Worm (Caenorhabditis elegans) whole organism, L4 larva: Measurements from ENCODE around the gene K08F4.5.

Experiments used
- T26A8.4 ChIP-seq: fragments of 200-800 bp; sonication (Bioruptor generic); IDR thresholded peaks from 2 replicates; pipeline ENCODE4 v1.3.6; 2022; ENCODE audit warnings: missing genetic modification characterization, missing compliant biosample characterization
- aly-2 ChIP-seq: sonication (generic microtip); optimal IDR thresholded peaks from 2 replicates; lab custom pipeline; 2018; ENCODE audit warnings: missing biosample characterization, missing genetic modification characterization
- ceh-28 ChIP-seq: fragments of 150-350 bp; optimal IDR thresholded peaks from 2 replicates; lab custom pipeline; 2014; ENCODE audit warnings: missing biosample characterization, missing genetic modification reagents, missing genetic modification characterization
- egl-27 ChIP-seq: sonication (generic microtip); optimal IDR thresholded peaks from 3 replicates; lab custom pipeline; 2017; ENCODE audit warnings: missing biosample characterization, missing genetic modification reagents, missing genetic modification characterization
- fkh-10 ChIP-seq: fragments of 150-350 bp; optimal IDR thresholded peaks from 2 replicates; lab custom pipeline; 2014; ENCODE audit warnings: missing biosample characterization, missing genetic modification reagents, missing genetic modification characterization
- lir-3 ChIP-seq: sonication (generic microtip); optimal IDR thresholded peaks from 2 replicates; lab custom pipeline; 2016; ENCODE audit warnings: mild to moderate bottlenecking, missing genetic modification characterization, missing compliant biosample characterization
- lsy-2 ChIP-seq, 2 experiments: fragments of 150-350 bp in 1 of 2; sonication (generic microtip) in 1 of 2; optimal IDR thresholded peaks; 2 replicates each; lab custom pipeline; 2014 to 2017; ENCODE audit warnings: missing biosample characterization in 2 of 2, missing genetic modification characterization in 2 of 2
- mdl-1 ChIP-seq, 2 experiments: fragments of 150-350 bp in 1 of 2; sonication (generic microtip) in 1 of 2; optimal IDR thresholded peaks; 2 replicates each; lab custom pipeline; 2014 to 2017; ENCODE audit warnings: missing biosample characterization in 2 of 2, missing genetic modification characterization in 2 of 2
- mep-1 ChIP-seq: fragments of 150-350 bp; sonication (generic microtip); optimal IDR thresholded peaks from 3 replicates; lab custom pipeline; 2014; ENCODE audit warnings: missing biosample characterization, missing genetic modification characterization
- nhr-11 ChIP-seq: fragments of 150-350 bp; optimal IDR thresholded peaks from 2 replicates; lab custom pipeline; 2014; ENCODE audit warnings: missing biosample characterization, missing genetic modification characterization
- nhr-237 ChIP-seq: sonication (generic microtip); optimal IDR thresholded peaks from 2 replicates; lab custom pipeline; 2017; ENCODE audit warnings: missing biosample characterization, missing genetic modification characterization
- nhr-28 ChIP-seq: fragments of 150-350 bp; optimal IDR thresholded peaks from 2 replicates; lab custom pipeline; 2014; ENCODE audit warnings: missing biosample characterization, missing genetic modification characterization
- unc-62 ChIP-seq, 3 experiments: fragments of 150-350 bp in 1 of 3; sonication (generic microtip); optimal IDR thresholded peaks in 2 of 3; peaks in 1 of 3; 1 replicate in 1 of 3; 2 replicates in 2 of 3; lab custom pipeline; 2014 to 2017; ENCODE audit warnings: missing biosample characterization in 3 of 3, missing genetic modification characterization in 3 of 3, missing genetic modification reagents in 3 of 3, missing genotype in 1 of 3

ce11 chrIV:10155475-10155874, 19.8 kb upstream of the K08F4.5 start, which contains the start of gene ttr-54:
- no peak for TF ChIP-seq aly-2
- no peak for TF ChIP-seq nhr-28
- no peak for TF ChIP-seq lir-3 (tag; lab: Kevin White, UChicago)
- TF ChIP-seq T26A8.4, result no peak
- no peak for TF ChIP-seq egl-27 (tag; lab: Kevin White, UChicago)
- no peak for TF ChIP-seq nhr-11
- no peak for TF ChIP-seq mdl-1 (tag; optimal IDR thresholded peaks at IDR 0.05; lab: Kevin White, UChicago)
- TF ChIP-seq mep-1, result no peak
- TF ChIP-seq lsy-2 (tag; optimal IDR thresholded peaks at IDR 0.05; lab: Kevin White, UChicago), result no peak
- TF ChIP-seq nhr-237 (tag; lab: Kevin White, UChicago), result no peak
- no peak for TF ChIP-seq ceh-28 (tag; lab: Kevin White, UChicago)
- TF ChIP-seq unc-62 (GFP tag; optimal IDR thresholded peaks at IDR 0.05 in 1 of 2; lab: Kevin White, UChicago), result no peak
- no peak for TF ChIP-seq unc-62 (tag; optimal IDR thresholded peaks at IDR 0.05; lab: Kevin White, UChicago)
- no peak for TF ChIP-seq fkh-10 (GFP tag; lab: Kevin White, UChicago)
